Worm (Caenorhabditis elegans): Measurements from ENCODE around the gene acr-3.
A peak's percentile ranks its signal among the peaks of the same experiment; 100 is the strongest.

acr-3 gene

DNA sequence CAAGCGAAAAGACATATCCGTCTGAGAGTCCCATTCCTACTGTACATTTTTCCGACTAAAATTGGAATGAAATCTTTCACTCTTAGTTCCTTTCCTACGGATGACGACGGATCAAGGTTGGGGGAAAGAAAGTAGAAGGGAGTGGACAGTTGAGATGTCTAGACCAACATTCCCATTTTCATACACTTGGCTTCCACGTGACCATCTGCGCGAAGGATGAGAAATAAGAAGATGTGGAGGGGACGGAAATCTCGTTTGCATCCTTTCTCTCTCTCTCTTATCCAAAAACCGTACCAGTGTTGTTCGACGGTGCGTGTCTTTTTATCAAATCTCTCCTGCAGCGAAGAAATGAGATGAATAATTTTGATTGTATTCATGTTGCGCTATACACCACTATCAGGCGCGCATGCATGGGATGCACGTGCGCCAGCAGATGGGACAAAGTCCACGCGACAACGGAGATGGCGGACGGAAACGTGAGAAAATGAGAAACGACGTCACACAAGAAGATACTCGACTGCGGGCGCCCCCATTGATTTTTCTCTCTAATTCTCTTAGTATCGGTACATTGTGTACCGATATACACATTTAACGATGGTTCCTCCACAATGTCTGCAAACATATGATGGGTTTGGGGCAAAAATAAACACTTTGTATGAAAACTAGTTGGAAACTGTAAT, 28.1 kb downstream of the acr-3 start (continued):
- TF ChIP-seq nhr-19 (GFP tag; conservative IDR thresholded peaks at IDR 0.05) (peak; percentile 95), fos-1 (tag; optimal IDR thresholded peaks at IDR 0.05) (peak; percentile 40), fkh-10 (GFP tag; optimal IDR thresholded peaks at IDR 0.05) (peak; percentile 64), ceh-63 (GFP tag; optimal IDR thresholded peaks at IDR 0.05) (no peak), tlp-1 (tag; optimal IDR thresholded peaks at IDR 0.05) (no peak), mab-9 (GFP tag; IDR thresholded peaks at IDR 0.05) (peak; percentile 70), efl-3 (GFP tag; optimal IDR thresholded peaks at IDR 0.05) (peak; percentile 42), lir-3 (tag; optimal IDR thresholded peaks at IDR 0.05; ENCODE audit: poor library complexity) (peak; percentile 80), zag-1 (tag; optimal IDR thresholded peaks at IDR 0.05) (no peak), jun-1 (tag; optimal IDR thresholded peaks at IDR 0.05) (peak; percentile 80), sptf-1 (tag; optimal IDR thresholded peaks at IDR 0.05) (no peak)

DNA sequence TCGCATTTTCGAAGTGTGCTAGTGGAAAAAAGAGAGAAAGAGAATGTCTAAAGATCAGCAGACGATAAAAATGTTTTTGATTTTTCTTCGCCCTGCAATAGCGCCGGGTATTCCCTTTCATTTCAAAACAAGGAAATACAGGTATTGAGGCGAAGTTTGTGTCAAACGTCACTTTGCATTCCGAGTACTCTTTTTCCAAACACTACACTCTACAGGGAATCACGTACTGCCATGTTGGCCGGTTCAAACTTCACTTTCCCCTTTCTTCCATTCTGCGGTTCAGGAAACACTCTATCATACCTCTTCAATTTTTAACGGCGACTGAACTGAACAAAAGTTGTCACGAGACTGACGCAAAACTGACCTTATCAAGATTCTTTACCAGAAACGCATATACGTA, 29.2 kb downstream of the acr-3 start:
- TF ChIP-seq mab-9 (GFP tag; IDR thresholded peaks at IDR 0.05), result 0 out of 2 replicates have a peak, but pooled peaks have one; percentile 8
- no peak for TF ChIP-seq snpc-4 (tag; optimal IDR thresholded peaks at IDR 0.05)
- TF ChIP-seq ceh-88 (GFP tag; IDR thresholded peaks at IDR 0.05), result no peak
- TF ChIP-seq ceh-8 (GFP tag; optimal IDR thresholded peaks at IDR 0.05), result no peak
- no peak for TF ChIP-seq ceh-82 (tag; optimal IDR thresholded peaks at IDR 0.05)
- peak; percentile 80 for TF ChIP-seq blmp-1 (tag; optimal IDR thresholded peaks at IDR 0.05)
- TF ChIP-seq egl-13 (tag; optimal IDR thresholded peaks at IDR 0.05), result no peak

DNA sequence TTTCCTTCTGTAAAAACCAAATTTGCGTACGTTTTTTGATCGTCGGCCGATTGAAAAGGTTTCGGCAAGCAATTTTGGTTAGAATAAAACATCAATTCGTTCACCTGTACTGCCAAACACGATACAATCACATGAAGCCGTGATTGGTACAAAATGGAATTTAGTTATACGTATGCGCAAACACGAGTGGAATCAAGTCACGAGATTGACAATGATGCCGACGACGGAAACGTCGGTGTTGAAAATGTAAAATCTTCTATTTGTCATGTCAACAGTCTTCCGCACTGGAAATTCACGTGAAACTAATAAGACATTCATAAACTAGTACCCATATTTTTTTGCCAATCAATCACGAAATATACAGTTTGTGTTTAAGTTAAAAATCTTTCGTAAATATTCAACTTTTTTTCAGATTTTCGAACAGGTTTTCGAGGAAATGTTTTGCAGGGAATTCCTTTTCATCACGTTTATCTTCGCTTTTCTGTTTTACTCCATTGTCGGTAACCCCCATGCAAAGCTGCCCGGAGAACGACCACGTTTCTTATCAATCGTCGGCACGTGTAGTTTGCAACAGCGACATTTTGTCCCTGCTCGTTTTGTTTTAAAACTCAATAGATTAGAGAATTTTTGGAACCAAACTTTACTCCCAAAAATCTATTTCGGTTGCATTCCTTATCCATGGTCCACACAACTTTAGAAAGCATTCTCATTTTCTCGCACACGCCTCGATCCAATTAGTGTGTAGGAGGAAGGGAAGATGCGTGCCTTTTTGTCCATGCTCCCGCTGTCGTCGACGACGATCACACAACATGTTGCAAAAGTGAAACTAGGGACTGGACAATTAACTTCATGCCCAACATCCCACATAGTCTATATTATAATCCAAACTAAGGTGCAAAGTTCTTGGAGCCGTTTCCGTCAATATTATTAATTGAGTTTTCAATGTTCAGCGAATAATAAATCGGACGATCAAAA, 30.0 kb downstream of the acr-3 start:
- TF ChIP-seq sox-4 (tag; optimal IDR thresholded peaks at IDR 0.05) (peak; percentile 3), dsc-1 (tag; optimal IDR thresholded peaks at IDR 0.05) (peak; percentile 46), irx-1 (tag; optimal IDR thresholded peaks at IDR 0.05) (peak; percentile 61), ceh-63 (GFP tag; optimal IDR thresholded peaks at IDR 0.05) (no peak), ztf-11 (tag; optimal IDR thresholded peaks at IDR 0.05) (no peak), ztf-4 (tag; optimal IDR thresholded peaks at IDR 0.05) (no peak), nhr-76 (tag; optimal IDR thresholded peaks at IDR 0.05) (no peak), egl-27 (tag; optimal IDR thresholded peaks at IDR 0.05) (no peak), lsy-2 (tag; optimal IDR thresholded peaks at IDR 0.05) (peak; percentile 18 to 43), nhr-19 (GFP tag; conservative IDR thresholded peaks at IDR 0.05) (peak; percentile 63), tbx-2 (tag; optimal IDR thresholded peaks at IDR 0.05) (peak; percentile 59), unc-30 (tag; optimal IDR thresholded peaks at IDR 0.05) (no peak), nhr-84 (tag; optimal IDR thresholded peaks at IDR 0.05) (no peak), fos-1 (tag; optimal IDR thresholded peaks at IDR 0.05) (no peak), fkh-8 (tag; optimal IDR thresholded peaks at IDR 0.05) (peak; percentile 28), xbp-1 (tag; optimal IDR thresholded peaks at IDR 0.05) (peak; percentile 40), nhr-77 (tag; optimal IDR thresholded peaks at IDR 0.05) (no peak), sup-37 (GFP tag; optimal IDR thresholded peaks at IDR 0.05) (no peak), lin-39 (tag; optimal IDR thresholded peaks at IDR 0.05) (no peak), fkh-10 (GFP tag; optimal IDR thresholded peaks at IDR 0.05) (no peak), mab-9 (GFP tag; IDR thresholded peaks at IDR 0.05) (no peak), lin-35 (GFP tag; optimal IDR thresholded peaks at IDR 0.05) (peak in 1 of 2 experiments; percentile 56), C16A3.4 (tag; optimal IDR thresholded peaks at IDR 0.05) (peak; percentile 40), ceh-88 (GFP tag; IDR thresholded peaks at IDR 0.05) (peak; percentile 36; the same call in 1 of the 2 replicates), unc-98 (GFP tag; IDR thresholded peaks at IDR 0.05) (no peak), nhr-90 (tag; optimal IDR thresholded peaks at IDR 0.05; ENCODE audit: poor library complexity) (peak; percentile 58), mef-2 (tag; optimal IDR thresholded peaks at IDR 0.05) (peak; percentile 12), nhr-20 (tag; optimal IDR thresholded peaks at IDR 0.05) (peak; percentile 91), egl-13 (tag; optimal IDR thresholded peaks at IDR 0.05) (peak; percentile 44), snu-23 (GFP tag; optimal IDR thresholded peaks at IDR 0.05) (peak; percentile 75), nhr-237 (tag; optimal IDR thresholded peaks at IDR 0.05) (no peak), pag-3 (tag; optimal IDR thresholded peaks at IDR 0.05; ENCODE audit: borderline replicate concordance, insufficient read depth) (no peak), zip-4 (GFP tag; optimal IDR thresholded peaks at IDR 0.05) (no peak), efl-3 (GFP tag; optimal IDR thresholded peaks at IDR 0.05) (no peak), lir-3 (tag; optimal IDR thresholded peaks at IDR 0.05; ENCODE audit: poor library complexity) (peak; percentile 15), elt-3 (tag; optimal IDR thresholded peaks at IDR 0.05) (peak in 2 of 6 experiments; percentile 49 to 64)

All from whole organism, L1 larva.